Fruit fly (Drosophila melanogaster): Measurements from ENCODE around the gene Ubc2.
A peak's percentile ranks its signal among the peaks of the same experiment; 100 is the strongest.

The Ubc2 gene

DNA sequence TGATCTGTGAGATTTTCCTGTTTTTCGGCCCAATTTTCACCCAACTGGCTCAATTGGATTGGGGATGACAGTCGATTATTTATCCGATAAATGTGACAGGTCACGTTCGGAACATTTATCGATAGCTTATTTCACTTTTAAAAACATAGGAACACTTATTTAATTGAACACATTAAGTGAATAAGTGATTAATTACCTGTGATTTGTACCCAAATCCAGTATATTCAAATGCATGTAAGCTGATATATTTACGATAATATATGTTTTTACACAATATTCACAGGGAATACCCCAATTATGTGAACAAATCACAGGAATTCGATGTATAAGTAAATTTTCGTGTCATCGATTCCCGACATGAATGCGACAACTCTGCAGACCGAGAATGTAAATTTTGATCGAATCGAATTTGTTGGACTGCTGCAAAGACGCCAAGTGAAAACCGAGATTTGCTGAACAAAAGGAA is 35.4 kb downstream of the Ubc2 start, which contains the start of the genes EMC3 and Dpy-30L1 (continued):
- TF ChIP-seq vfl (GFP tag; optimal IDR thresholded peaks at IDR 0.05) (peak; percentile 10), grn (GFP tag; optimal IDR thresholded peaks at IDR 0.05) (no peak), Lhr (GFP tag; optimal IDR thresholded peaks at IDR 0.05) (peak; percentile 11), Gug (GFP tag; IDR thresholded peaks at IDR 0.05) (no peak), z (GFP tag; IDR thresholded peaks at IDR 0.05) (no peak), schlank (tag; optimal IDR thresholded peaks at IDR 0.05) (no peak), Kr (GFP tag; optimal IDR thresholded peaks at IDR 0.05) (no peak), gce (GFP tag; IDR thresholded peaks at IDR 0.05) (no peak), klu (GFP tag; IDR thresholded peaks at IDR 0.05) (peak; percentile 12; the same call in 1 of the 2 replicates), lov (optimal IDR thresholded peaks at IDR 0.05) (no peak), lov (GFP tag; IDR thresholded peaks at IDR 0.05) (no peak), fd3F (GFP tag; optimal IDR thresholded peaks at IDR 0.05) (peak; percentile 26), oc (tag; optimal IDR thresholded peaks at IDR 0.05) (no peak), CG8290 (GFP tag; optimal IDR thresholded peaks at IDR 0.05) (no peak), CG8290 (tag; optimal IDR thresholded peaks at IDR 0.05) (no peak), Hr39 (optimal IDR thresholded peaks at IDR 0.05) (no peak), caup (GFP tag; optimal IDR thresholded peaks at IDR 0.05; ENCODE audit: severe bottlenecking) (peak; percentile 10), Bdp1 (GFP tag; optimal IDR thresholded peaks at IDR 0.05) (no peak), kni (GFP tag; optimal IDR thresholded peaks at IDR 0.05) (no peak), nerfin-2 (GFP tag; IDR thresholded peaks at IDR 0.05; ENCODE audit: partially characterized antibody) (peak; percentile 47; the same call in 1 of the 2 replicates), rib (GFP tag; IDR thresholded peaks at IDR 0.05) (no peak), CG1832 (GFP tag; optimal IDR thresholded peaks at IDR 0.05) (no peak), Vsx1 (GFP tag; optimal IDR thresholded peaks at IDR 0.05) (no peak), Spps (tag; optimal IDR thresholded peaks at IDR 0.05) (no peak), Drgx (GFP tag; IDR thresholded peaks at IDR 0.05) (no peak; the same call in 1 of the 2 replicates), CG17361 (GFP tag; IDR thresholded peaks at IDR 0.05) (peak; percentile 67), zfh2 (GFP tag; optimal IDR thresholded peaks at IDR 0.05) (peak; percentile 33), CG8089 (GFP tag; optimal IDR thresholded peaks at IDR 0.05) (no peak), Sox102F (GFP tag; optimal IDR thresholded peaks at IDR 0.05) (no peak), Side (GFP tag; optimal IDR thresholded peaks at IDR 0.05) (peak; percentile 3), Ada2b (GFP tag; IDR thresholded peaks at IDR 0.05) (no peak), sna (GFP tag; IDR thresholded peaks at IDR 0.05; ENCODE audit: partially characterized antibody) (peak; percentile 91), abd-A (tag; optimal IDR thresholded peaks at IDR 0.05) (no peak), fd64A (GFP tag; optimal IDR thresholded peaks at IDR 0.05) (no peak), row (GFP tag; IDR thresholded peaks at IDR 0.05) (peak; percentile 90), CG14014 (GFP tag; IDR thresholded peaks at IDR 0.05) (no peak), CG14441 (GFP tag; IDR thresholded peaks at IDR 0.05) (peak; percentile 53; the same call in 1 of the 2 replicates), cwo (GFP tag; optimal IDR thresholded peaks at IDR 0.05) (no peak), CG11695 (GFP tag; IDR thresholded peaks at IDR 0.05) (no peak), CG17385 (GFP tag; optimal IDR thresholded peaks at IDR 0.05) (no peak), YL-1 (GFP tag; optimal IDR thresholded peaks at IDR 0.05) (peak; percentile 88), Antp (GFP tag; optimal IDR thresholded peaks at IDR 0.05) (peak; percentile 57), aop (GFP tag; IDR thresholded peaks at IDR 0.05) (no peak), maf-S (GFP tag; optimal IDR thresholded peaks at IDR 0.05) (no peak), PHDP (tag; optimal IDR thresholded peaks at IDR 0.05) (peak; percentile 67), CG18764 (GFP tag; optimal IDR thresholded peaks at IDR 0.05) (peak; percentile 18), MESR4 (GFP tag; optimal IDR thresholded peaks at IDR 0.05) (peak; percentile 21), CG14667 (GFP tag; IDR thresholded peaks at IDR 0.05) (0 out of 2 replicates have a peak, but pooled peaks have one; percentile 29), tin (GFP tag; optimal IDR thresholded peaks at IDR 0.05) (peak; percentile 21), CG7357 (GFP tag; IDR thresholded peaks at IDR 0.05) (no peak), BtbVII (GFP tag; optimal IDR thresholded peaks at IDR 0.05) (no peak), Doc3 (GFP tag; IDR thresholded peaks at IDR 0.05; ENCODE audit: partially characterized antibody) (peak; percentile 85)

All from whole organism, embryonic.